6 fruit fly cellular contexts compared by ENCODE assay signal in the genomic region with DNA sequence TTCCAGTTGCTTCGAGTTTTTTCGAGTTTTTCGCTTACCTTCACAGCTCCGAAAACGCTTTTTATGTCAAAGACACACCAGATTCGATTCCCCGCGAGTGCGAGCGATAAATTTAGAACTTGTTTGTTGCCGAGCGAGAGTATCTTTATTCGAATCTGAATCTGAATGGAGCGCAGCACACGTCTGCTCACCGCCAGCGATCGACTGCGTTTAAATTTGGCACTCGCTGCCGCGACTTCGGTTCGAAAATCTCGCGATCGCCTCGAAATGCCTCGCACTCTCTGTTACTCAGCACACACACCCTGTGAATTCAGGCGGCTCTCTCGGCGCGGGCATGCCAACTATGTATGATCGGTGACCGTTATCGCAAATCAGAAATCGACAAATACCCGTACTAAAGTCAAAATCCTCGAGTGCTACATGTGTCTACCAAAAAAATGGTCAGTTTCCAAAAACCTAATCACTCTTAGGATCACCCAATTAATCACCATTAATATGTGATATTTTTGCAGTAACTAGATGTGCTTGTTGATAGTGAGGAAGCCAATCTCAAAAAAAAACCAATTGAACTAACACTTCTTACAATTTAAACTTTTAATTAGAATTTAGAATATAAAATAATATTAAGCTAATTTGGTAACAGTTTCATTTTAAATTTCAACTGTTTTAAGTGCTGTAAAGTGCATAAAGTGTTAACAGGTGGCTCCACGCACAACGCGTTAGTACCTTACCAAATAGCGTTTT.
TF ChIP-seq lines count a peak whose summit lies in the region.

A gene (minus strand): TSS at position 216 of the 744 bp plus-strand sequence.

- TF ChIP-seq CTCF in whole organism, embryonic (GFP tag; optimal IDR thresholded peaks at IDR 0.05; lab: Kevin White, UChicago): peak; percentile 39

TF ChIP-seq in whole organism, 6 proteins besides CTCF, POLR2A, EP300 and RAD21:
- TF ChIP-seq Dll (optimal IDR thresholded peaks at IDR 0.05; lab: Kevin White, UChicago) (peak; percentile 22), usp (GFP tag; optimal IDR thresholded peaks at IDR 0.05; lab: Kevin White, UChicago) (no peak), pan (optimal IDR thresholded peaks at IDR 0.05; lab: Kevin White, UChicago) (peak; percentile 63), EcR (GFP tag; optimal IDR thresholded peaks at IDR 0.05; lab: Kevin White, UChicago) (no peak)

TF ChIP-seq in whole organism, adult, 20 proteins besides CTCF, POLR2A, EP300 and RAD21 (continues in another document):
- TF ChIP-seq CG12768 (GFP tag; optimal IDR thresholded peaks at IDR 0.05; lab: Kevin White, UChicago) (peak; percentile 77), CG1620 (GFP tag; optimal IDR thresholded peaks at IDR 0.05; lab: Kevin White, UChicago) (peak; percentile 65), pad (GFP tag; optimal IDR thresholded peaks at IDR 0.05; lab: Kevin White, UChicago) (peak; percentile 56), Clk (GFP tag; optimal IDR thresholded peaks at IDR 0.05; lab: Kevin White, UChicago) (no peak), kay (GFP tag; lab: Kevin White, UChicago; ENCODE audit: borderline replicate concordance) (no peak), bab1 (GFP tag; optimal IDR thresholded peaks at IDR 0.05; lab: Kevin White, UChicago) (peak; percentile 19), CG14711 (tag; optimal IDR thresholded peaks at IDR 0.05; lab: Kevin White, UChicago) (peak; percentile 29), cic (GFP tag; optimal IDR thresholded peaks at IDR 0.05; lab: Kevin White, UChicago) (peak; percentile 51), CG5204 (GFP tag; optimal IDR thresholded peaks at IDR 0.05; lab: Kevin White, UChicago) (peak; percentile 22), cnc (optimal IDR thresholded peaks at IDR 0.05; lab: Kevin White, UChicago) (no peak), ovo (GFP tag; optimal IDR thresholded peaks at IDR 0.05; lab: Kevin White, UChicago) (no peak), tj (GFP tag; optimal IDR thresholded peaks at IDR 0.05; lab: Kevin White, UChicago) (peak; percentile 17), Mnt (GFP tag; optimal IDR thresholded peaks at IDR 0.05; lab: Kevin White, UChicago) (peak; percentile 42), CG33017 (tag; optimal IDR thresholded peaks at IDR 0.05; lab: Kevin White, UChicago) (no peak), Hr96 (GFP tag; optimal IDR thresholded peaks at IDR 0.05; lab: Kevin White, UChicago) (peak; percentile 24), Crg-1 (GFP tag; optimal IDR thresholded peaks at IDR 0.05; lab: Kevin White, UChicago) (no peak)

TF ChIP-seq in whole organism, embryonic, 481 proteins besides CTCF, POLR2A, EP300 and RAD21 (continues in another document):
- TF ChIP-seq Side (GFP tag; optimal IDR thresholded peaks at IDR 0.05; lab: Kevin White, UChicago) (peak; percentile 13), pum (GFP tag; optimal IDR thresholded peaks at IDR 0.05; lab: Kevin White, UChicago) (no peak), mld (GFP tag; IDR thresholded peaks at IDR 0.05; lab: Robert Waterston, UW; ENCODE audit: partially characterized antibody) (0 out of 3 replicates have a peak, but pooled peaks have one; percentile 16), CG12942 (GFP tag; optimal IDR thresholded peaks at IDR 0.05; lab: Kevin White, UChicago) (no peak), ranshi (GFP tag; IDR thresholded peaks at IDR 0.05; lab: Robert Waterston, UW) (no peak; the same call in 1 of the 2 replicates), chm (GFP tag; IDR thresholded peaks at IDR 0.05; lab: Robert Waterston, UW) (peak; percentile 69; the same call in 1 of the 2 replicates), CG13624 (GFP tag; optimal IDR thresholded peaks at IDR 0.05; lab: Kevin White, UChicago) (no peak), CG10274 (GFP tag; optimal IDR thresholded peaks at IDR 0.05; lab: Kevin White, UChicago) (no peak), org-1 (GFP tag; optimal IDR thresholded peaks at IDR 0.05; lab: Kevin White, UChicago) (no peak), odd (GFP tag; optimal IDR thresholded peaks at IDR 0.05; lab: Kevin White, UChicago) (no peak), CG30020 (tag; optimal IDR thresholded peaks at IDR 0.05; lab: Kevin White, UChicago) (no peak), sim (GFP tag; IDR thresholded peaks at IDR 0.05; lab: Robert Waterston, UW) (no peak), E2f2 (GFP tag; IDR thresholded peaks at IDR 0.05; lab: Robert Waterston, UW) (peak; percentile 67), Deaf1 (tag; optimal IDR thresholded peaks at IDR 0.05; lab: Kevin White, UChicago) (peak; percentile 92), CG14710 (tag; optimal IDR thresholded peaks at IDR 0.05; lab: Kevin White, UChicago) (peak; percentile 54)

TF ChIP-seq in whole organism, prepupa, 60 proteins besides CTCF, POLR2A, EP300 and RAD21 (continues in another document):
- TF ChIP-seq Ets96B (tag; optimal IDR thresholded peaks at IDR 0.05; lab: Kevin White, UChicago): no peak
- peak; percentile 80 for TF ChIP-seq dsx (GFP tag; optimal IDR thresholded peaks at IDR 0.05; lab: Kevin White, UChicago; ENCODE audit: poor library complexity, severe bottlenecking)
- no peak for TF ChIP-seq fd59A (GFP tag; optimal IDR thresholded peaks at IDR 0.05; lab: Kevin White, UChicago)
- peak; percentile 42 for TF ChIP-seq OdsH (GFP tag; optimal IDR thresholded peaks at IDR 0.05; lab: Kevin White, UChicago)
- TF ChIP-seq Sox102F (GFP tag; optimal IDR thresholded peaks at IDR 0.05; lab: Kevin White, UChicago): peak; percentile 61
- no peak for TF ChIP-seq topi (GFP tag; optimal IDR thresholded peaks at IDR 0.05; lab: Kevin White, UChicago)
- no peak for TF ChIP-seq Hr39 (GFP tag; optimal IDR thresholded peaks at IDR 0.05; lab: Kevin White, UChicago)
- no peak for TF ChIP-seq Blimp-1 (GFP tag; optimal IDR thresholded peaks at IDR 0.05; lab: Kevin White, UChicago)
- TF ChIP-seq Eip75B (GFP tag; optimal IDR thresholded peaks at IDR 0.05; lab: Kevin White, UChicago): no peak
- TF ChIP-seq Eip78C (GFP tag; lab: Kevin White, UChicago): no peak
- TF ChIP-seq vri (GFP tag; optimal IDR thresholded peaks at IDR 0.05; lab: Kevin White, UChicago): peak; percentile 34
- peak; percentile 27 for TF ChIP-seq Lpt (GFP tag; optimal IDR thresholded peaks at IDR 0.05; lab: Kevin White, UChicago)
- TF ChIP-seq Hr38 (GFP tag; optimal IDR thresholded peaks at IDR 0.05; lab: Kevin White, UChicago): no peak
- no peak for TF ChIP-seq CG11902 (GFP tag; optimal IDR thresholded peaks at IDR 0.05; lab: Kevin White, UChicago)
- no peak for TF ChIP-seq CG11762 (GFP tag; optimal IDR thresholded peaks at IDR 0.05; lab: Kevin White, UChicago; ENCODE audit: insufficient read depth)
- TF ChIP-seq fd85E (GFP tag; optimal IDR thresholded peaks at IDR 0.05; lab: Kevin White, UChicago): peak; percentile 52
- TF ChIP-seq CG6276 (GFP tag; optimal IDR thresholded peaks at IDR 0.05; lab: Kevin White, UChicago): peak; percentile 19

TF ChIP-seq in whole organism, pupa, 21 proteins besides CTCF, POLR2A, EP300 and RAD21 (continues in another document):
- peak; percentile 70; the same call in 2 of the 3 replicates for TF ChIP-seq CG4496 (GFP tag; IDR thresholded peaks at IDR 0.05; lab: Robert Waterston, UW)
- TF ChIP-seq EcR (GFP tag; optimal IDR thresholded peaks at IDR 0.05; lab: Kevin White, UChicago): no peak
- peak; percentile 49 for TF ChIP-seq CG32121 (GFP tag; IDR thresholded peaks at IDR 0.05; lab: Robert Waterston, UW)
- no peak for TF ChIP-seq CG15710 (tag; optimal IDR thresholded peaks at IDR 0.05; lab: Kevin White, UChicago)
- no peak for TF ChIP-seq CG17806 (tag; optimal IDR thresholded peaks at IDR 0.05; lab: Kevin White, UChicago)
- no peak for TF ChIP-seq CG8301 (tag; optimal IDR thresholded peaks at IDR 0.05; lab: Kevin White, UChicago)
- TF ChIP-seq CG13204 (GFP tag; optimal IDR thresholded peaks at IDR 0.05; lab: Kevin White, UChicago): no peak
- peak; percentile 51; the same call in 1 of the 2 replicates for TF ChIP-seq CG12605 (GFP tag; IDR thresholded peaks at IDR 0.05; lab: Robert Waterston, UW)
- TF ChIP-seq Snoo (tag; optimal IDR thresholded peaks at IDR 0.05; lab: Kevin White, UChicago): no peak
- no peak for TF ChIP-seq D1 (tag; optimal IDR thresholded peaks at IDR 0.05; lab: Kevin White, UChicago)
- no peak for TF ChIP-seq Pif1A (GFP tag; optimal IDR thresholded peaks at IDR 0.05; lab: Kevin White, UChicago)
- peak; percentile 38 for TF ChIP-seq CG14655 (GFP tag; optimal IDR thresholded peaks at IDR 0.05; lab: Kevin White, UChicago)
- TF ChIP-seq CG34367 (tag; optimal IDR thresholded peaks at IDR 0.05; lab: Kevin White, UChicago): no peak
- TF ChIP-seq CG8159 (tag; optimal IDR thresholded peaks at IDR 0.05; lab: Kevin White, UChicago): peak; percentile 5
- no peak for TF ChIP-seq Pif1B (GFP tag; optimal IDR thresholded peaks at IDR 0.05; lab: Kevin White, UChicago)
- TF ChIP-seq CG9948 (tag; optimal IDR thresholded peaks at IDR 0.05; lab: Kevin White, UChicago): no peak
- peak; percentile 29; the same call in 1 of the 3 replicates for TF ChIP-seq fd96Ca (GFP tag; IDR thresholded peaks at IDR 0.05; lab: Robert Waterston, UW)

TF ChIP-seq in whole organism, wandering third instar larva, 38 proteins besides CTCF, POLR2A, EP300 and RAD21 (continues in another document):
- no peak for TF ChIP-seq CG9705 (GFP tag; optimal IDR thresholded peaks at IDR 0.05; lab: Kevin White, UChicago)
- TF ChIP-seq Abd-B (GFP tag; optimal IDR thresholded peaks at IDR 0.05; lab: Kevin White, UChicago): no peak
- peak; percentile 54 for TF ChIP-seq Hnf4 (GFP tag; optimal IDR thresholded peaks at IDR 0.05; lab: Kevin White, UChicago)
- TF ChIP-seq psq (GFP tag; optimal IDR thresholded peaks at IDR 0.05; lab: Kevin White, UChicago): no peak
- TF ChIP-seq Dif (GFP tag; optimal IDR thresholded peaks at IDR 0.05; lab: Kevin White, UChicago; ENCODE audit: partially characterized antibody): peak; percentile 77
- peak; percentile 55 for TF ChIP-seq woc (GFP tag; optimal IDR thresholded peaks at IDR 0.05; lab: Kevin White, UChicago)
- TF ChIP-seq OdsH (GFP tag; optimal IDR thresholded peaks at IDR 0.05; lab: Kevin White, UChicago): no peak
- peak; percentile 35 for TF ChIP-seq sv (GFP tag; optimal IDR thresholded peaks at IDR 0.05; lab: Kevin White, UChicago)
- peak; percentile 63 for TF ChIP-seq brk (GFP tag; optimal IDR thresholded peaks at IDR 0.05; lab: Kevin White, UChicago)
- peak; percentile 84 for TF ChIP-seq Hr83 (GFP tag; optimal IDR thresholded peaks at IDR 0.05; lab: Kevin White, UChicago; ENCODE audit: poor library complexity, severe bottlenecking)
- peak in 1 of 2 experiments; percentile 27 for TF ChIP-seq foxo (GFP tag; optimal IDR thresholded peaks at IDR 0.05; lab: Kevin White, UChicago)
- TF ChIP-seq Myc (optimal IDR thresholded peaks at IDR 0.05; lab: Kevin White, UChicago): peak; percentile 35
- no peak for TF ChIP-seq pan (optimal IDR thresholded peaks at IDR 0.05; lab: Kevin White, UChicago)
- TF ChIP-seq Vsx2 (GFP tag; optimal IDR thresholded peaks at IDR 0.05; lab: Kevin White, UChicago; ENCODE audit: partially characterized antibody): peak; percentile 90
- TF ChIP-seq br (GFP tag; optimal IDR thresholded peaks at IDR 0.05; lab: Kevin White, UChicago): no peak
- peak; percentile 28 for TF ChIP-seq Jra (GFP tag; optimal IDR thresholded peaks at IDR 0.05; lab: Kevin White, UChicago)
- TF ChIP-seq Sp1 (GFP tag; optimal IDR thresholded peaks at IDR 0.05; lab: Kevin White, UChicago): peak; percentile 23
- TF ChIP-seq dl (GFP tag; optimal IDR thresholded peaks at IDR 0.05; lab: Kevin White, UChicago; ENCODE audit: insufficient read depth in 1 of 2, partially characterized antibody in 2 of 2): peak in 1 of 2 experiments; percentile 71
- TF ChIP-seq jim (GFP tag; optimal IDR thresholded peaks at IDR 0.05; lab: Kevin White, UChicago): no peak
